Fruit fly (Drosophila melanogaster): ENCODE measurements around the gene CG15385.

CG15385 gene

dm6 chr2L:2161244-2162243 is 50.8 kb downstream of the CG15385 start (continued):
- TF ChIP-seq sob (GFP tag; IDR thresholded peaks at IDR 0.05): peak; percentile 50; the same call in 1 of the 2 replicates
- no peak for TF ChIP-seq nau (GFP tag; optimal IDR thresholded peaks at IDR 0.05)
- TF ChIP-seq pnt (GFP tag; optimal IDR thresholded peaks at IDR 0.05): peak; percentile 53
- peak; percentile 63 for TF ChIP-seq CG18619 (GFP tag; optimal IDR thresholded peaks at IDR 0.05)
- TF ChIP-seq en (GFP tag; optimal IDR thresholded peaks at IDR 0.05): no peak
- peak; percentile 10 for TF ChIP-seq disco-r (GFP tag; optimal IDR thresholded peaks at IDR 0.05)
- peak; percentile 54 for TF ChIP-seq bab2 (GFP tag; optimal IDR thresholded peaks at IDR 0.05)
- peak; percentile 67 for TF ChIP-seq sug (tag; optimal IDR thresholded peaks at IDR 0.05)
- peak; percentile 53; the same call in 2 of the 3 replicates for TF ChIP-seq ken (GFP tag; IDR thresholded peaks at IDR 0.05)
- peak; percentile 12 for TF ChIP-seq CG2875 (GFP tag; optimal IDR thresholded peaks at IDR 0.05)
- peak; percentile 31 for TF ChIP-seq slp2 (GFP tag; optimal IDR thresholded peaks at IDR 0.05)
